Worm (Caenorhabditis elegans): ENCODE data around the gene Y57G11C.46.

The Y57G11C.46 gene

ce11 chrIV:14822267-14822666 is 6.1 kb upstream of the Y57G11C.46 start (continued):
- TF ChIP-seq arid-1 (GFP tag; conservative IDR thresholded peaks at IDR 0.05) (no peak), lsy-2 (tag; optimal IDR thresholded peaks at IDR 0.05) (peak; percentile 33 to 66)

- no peak for TF ChIP-seq tag-97 (GFP tag; IDR thresholded peaks at IDR 0.05)
Observed at ce11 chrIV:14806903-14807302, 9.3 kb downstream of the Y57G11C.46 start, which contains the start of gene oig-5. Gene oig-5, plus strand, starts transcription at chrIV:14807203.

ce11 chrIV:14802316-14802715 is 13.9 kb downstream of the Y57G11C.46 start, which contains the start of gene Y57G11C.1142:
Gene Y57G11C.1142, plus strand, starts transcription at chrIV:14802616.
- no peak for TF ChIP-seq unc-130 (GFP tag; optimal IDR thresholded peaks at IDR 0.05)
- TF ChIP-seq ceh-20 (GFP tag; IDR thresholded peaks at IDR 0.05), result no peak
- no peak for TF ChIP-seq nhr-102 (tag; optimal IDR thresholded peaks at IDR 0.05)
- no peak for TF ChIP-seq unc-62 (GFP tag; optimal IDR thresholded peaks at IDR 0.05 in 1 of 2)
- no peak for TF ChIP-seq unc-62 (tag; optimal IDR thresholded peaks at IDR 0.05)
- TF ChIP-seq dve-1 (tag; optimal IDR thresholded peaks at IDR 0.05; ENCODE audit: insufficient read depth), result no peak
- TF ChIP-seq mdl-1 (tag; optimal IDR thresholded peaks at IDR 0.05), result no peak
- TF ChIP-seq Y105C5A.15 (GFP tag; IDR thresholded peaks at IDR 0.05), result no peak
- TF ChIP-seq aly-2 (tag; optimal IDR thresholded peaks at IDR 0.05), result no peak
- TF ChIP-seq nhr-48 (tag; optimal IDR thresholded peaks at IDR 0.05), result no peak

DNA sequence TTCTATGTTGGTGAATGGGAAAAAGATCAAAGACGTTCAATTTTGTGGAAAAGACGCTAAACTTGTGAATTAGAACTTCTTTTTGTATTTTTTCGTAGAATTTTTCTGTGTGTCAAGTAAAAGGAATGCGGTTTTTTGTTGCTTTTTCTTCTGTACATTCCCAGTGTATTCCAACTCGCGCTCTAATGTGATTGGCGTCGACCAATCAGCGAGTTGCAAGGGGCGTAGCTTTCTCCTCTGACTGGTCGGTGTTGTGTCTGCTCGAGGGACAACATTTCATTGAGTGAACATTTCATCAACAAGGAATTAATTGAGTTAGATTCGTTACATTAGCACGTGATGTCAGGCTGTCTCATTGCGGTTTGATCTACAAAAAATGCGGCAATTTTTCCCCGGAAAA is 15.3 kb downstream of the Y57G11C.46 start:
- TF ChIP-seq lin-13 (GFP tag; optimal IDR thresholded peaks at IDR 0.05) (no peak), ceh-28 (tag; optimal IDR thresholded peaks at IDR 0.05) (no peak)

DNA sequence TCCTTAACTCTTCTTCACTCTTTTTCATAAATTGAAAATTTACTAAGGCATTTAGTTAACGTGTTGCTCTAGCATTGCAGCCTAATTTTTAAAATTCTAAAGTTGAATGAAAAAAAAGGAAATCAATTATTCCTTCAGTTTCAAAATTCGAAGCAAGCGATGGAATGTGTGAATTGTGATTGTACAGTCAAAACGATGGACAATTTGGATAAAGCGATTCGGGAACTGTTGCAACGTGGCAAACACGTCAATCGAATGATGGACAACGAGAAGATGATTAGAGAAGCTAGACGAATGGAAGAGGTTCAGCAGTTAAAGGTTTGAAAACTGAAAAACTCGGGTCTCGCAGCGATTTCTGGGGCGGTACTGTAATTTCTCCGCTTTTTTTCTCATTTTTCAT is 17.0 kb downstream of the Y57G11C.46 start, which contains the start of gene Y57G11C.14:
TSS of gene Y57G11C.14 (plus strand) at position 126 of the 400 bp plus-strand sequence.
- TF ChIP-seq nhr-48 (tag; optimal IDR thresholded peaks at IDR 0.05) (no peak), nhr-42 (GFP tag; IDR thresholded peaks at IDR 0.05) (0 out of 2 replicates have a peak, but pooled peaks have one; percentile 11), snpc-1.2 (GFP tag; IDR thresholded peaks at IDR 0.05) (peak; percentile 60; the same call in 1 of the 2 replicates), nhr-25 (tag; optimal IDR thresholded peaks at IDR 0.05; ENCODE audit: borderline replicate concordance, insufficient read depth) (no peak), D1046.2 (GFP tag; IDR thresholded peaks at IDR 0.05) (0 out of 2 replicates have a peak, but pooled peaks have one; percentile 47), lin-38 (GFP tag; IDR thresholded peaks at IDR 0.05) (peak; percentile 41), T26A8.4 (GFP tag; IDR thresholded peaks at IDR 0.05) (0 out of 2 replicates have a peak, but pooled peaks have one; percentile 27)

DNA sequence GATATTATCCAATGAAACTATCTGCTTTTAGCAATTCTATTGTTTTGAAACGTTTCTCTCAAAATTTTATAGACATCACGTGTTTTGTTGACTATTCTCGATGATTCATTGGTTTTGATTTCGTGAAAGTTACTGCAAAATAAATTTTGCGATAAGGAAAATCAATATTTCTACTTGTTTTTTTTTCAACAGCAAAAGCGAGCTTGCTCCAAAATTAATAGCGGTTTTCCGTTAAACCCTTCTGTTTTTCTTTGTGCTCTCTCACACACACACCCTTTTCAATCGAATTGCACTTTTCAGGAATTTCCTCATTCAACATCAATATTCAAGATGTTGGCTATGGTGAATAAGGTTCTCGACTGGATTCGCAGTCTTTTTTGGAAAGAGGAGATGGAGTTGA is 18.3 kb downstream of the Y57G11C.46 start, which contains the start of gene arl-8:
TSS of gene arl-8 (plus strand) at position 301 of the 400 bp plus-strand sequence.
- TF ChIP-seq snpc-4 (tag; optimal IDR thresholded peaks at IDR 0.05), result no peak
- 0 out of 2 replicates have a peak, but pooled peaks have one; percentile 0 for TF ChIP-seq hmg-1.1 (GFP tag; IDR thresholded peaks at IDR 0.05)
- no peak for TF ChIP-seq hif-1 (tag; optimal IDR thresholded peaks at IDR 0.05)
- no peak for TF ChIP-seq dmd-8 (GFP tag; IDR thresholded peaks at IDR 0.05)
- no peak for TF ChIP-seq ztf-7 (tag; optimal IDR thresholded peaks at IDR 0.05)
- TF ChIP-seq ceh-32 (tag; optimal IDR thresholded peaks at IDR 0.05; ENCODE audit: poor library complexity), result no peak
- TF ChIP-seq Y75B8A.6 (GFP tag; IDR thresholded peaks at IDR 0.05), result no peak

DNA sequence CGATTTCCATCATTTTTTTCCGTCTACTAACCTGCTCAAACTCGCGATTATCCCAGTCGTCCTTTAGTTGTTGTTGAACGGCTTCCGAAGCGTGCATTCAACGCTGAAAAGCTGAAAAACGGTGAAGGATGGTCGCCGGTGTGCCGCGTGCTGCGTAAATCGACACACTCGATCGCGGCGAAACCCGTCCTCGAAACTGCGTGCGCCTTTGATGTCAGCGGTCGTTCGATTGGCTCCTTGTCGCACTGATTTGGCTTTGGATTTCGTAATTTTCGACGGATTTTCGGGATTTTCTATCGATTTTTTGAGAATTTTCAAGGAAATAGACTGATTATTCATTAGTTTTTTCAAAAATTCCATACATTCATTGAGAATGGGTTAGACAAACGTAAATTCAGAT is 18.8 kb downstream of the Y57G11C.46 start, which contains the start of the genes Y57G11C.1147 and nuo-3:
TSS of gene Y57G11C.1147 (minus strand) at position 161 of the 400 bp plus-strand sequence.
TSS of gene nuo-3 (minus strand) at position 191 of the 400 bp plus-strand sequence.
- TF ChIP-seq mxl-3 (GFP tag; optimal IDR thresholded peaks at IDR 0.05) (peak; percentile 23), ama-1 (optimal IDR thresholded peaks at IDR 0.05) (peak; percentile 32), hmg-1.1 (GFP tag; IDR thresholded peaks at IDR 0.05) (0 out of 2 replicates have a peak, but pooled peaks have one; percentile 14), aha-1 (tag) (peak; percentile 26), set-16 (GFP tag; IDR thresholded peaks at IDR 0.05) (peak; percentile 29; the same call in 1 of the 2 replicates), nhr-41 (GFP tag; IDR thresholded peaks at IDR 0.05) (no peak), hlh-30 (tag; optimal IDR thresholded peaks at IDR 0.05; ENCODE audit: insufficient read depth) (peak; percentile 63), lsy-2 (tag; optimal IDR thresholded peaks at IDR 0.05) (peak in 1 of 2 experiments; percentile 8), daf-16 (GFP tag; optimal IDR thresholded peaks at IDR 0.05) (no peak), daf-16 (tag; optimal IDR thresholded peaks at IDR 0.05) (peak; percentile 15), ces-1 (GFP tag; optimal IDR thresholded peaks at IDR 0.05) (no peak), R02D3.7 (tag; optimal IDR thresholded peaks at IDR 0.05) (peak; percentile 48), mes-2 (tag; optimal IDR thresholded peaks at IDR 0.05; ENCODE audit: poor library complexity, severe bottlenecking) (peak; percentile 38), zip-11 (GFP tag; IDR thresholded peaks at IDR 0.05) (no peak)
